Worm (Caenorhabditis elegans) whole organism, L4 larva: ENCODE results near the gene T27D12.6.

Source experiments
- F44E2.7 ChIP-seq: fragments of 200-800 bp; sonication (Bioruptor generic); IDR thresholded peaks from 2 replicates; pipeline ENCODE4 v2.1.2; 2022; ENCODE audit warnings: missing genetic modification characterization, missing compliant biosample characterization
- T26A8.4 ChIP-seq: fragments of 200-800 bp; sonication (Bioruptor generic); IDR thresholded peaks from 2 replicates; pipeline ENCODE4 v1.3.6; 2022; ENCODE audit warnings: missing genetic modification characterization, missing compliant biosample characterization
- Y48G9A.11 ChIP-seq: fragments of 200-800 bp; sonication (Bioruptor generic); IDR thresholded peaks from 2 replicates; pipeline ENCODE4 v1.3.6; 2022; ENCODE audit warnings: missing genetic modification reagents, missing genetic modification characterization, missing compliant biosample characterization
- Y75B8A.6 ChIP-seq: fragments of 200-800 bp; sonication (Bioruptor generic); IDR thresholded peaks from 2 replicates; pipeline ENCODE4 v1.3.6; 2022; ENCODE audit warnings: missing genetic modification reagents, missing genetic modification characterization, missing compliant biosample characterization
- ZK546.5 ChIP-seq, 2 experiments: sonication (generic microtip); optimal IDR thresholded peaks; 2 replicates each; lab custom pipeline; 2017; ENCODE audit warnings: missing biosample characterization in 2 of 2, missing genetic modification characterization in 2 of 2
- arid-1 ChIP-seq: fragments of 200-800 bp; sonication (Bioruptor generic); conservative IDR thresholded peaks from 2 replicates; pipeline ENCODE4 v1.3.6; 2022; ENCODE audit warnings: missing genetic modification reagents, missing genetic modification characterization, missing compliant biosample characterization
- attf-4 ChIP-seq: sonication (generic microtip); optimal IDR thresholded peaks from 3 replicates; lab custom pipeline; 2017; ENCODE audit warnings: missing biosample characterization, missing genetic modification characterization
- daf-16 ChIP-seq, 3 experiments: sonication (generic microtip); optimal IDR thresholded peaks; 2 replicates each; lab custom pipeline; 2016 to 2017; ENCODE audit warnings: missing genetic modification characterization in 3 of 3, missing genetic modification reagents in 3 of 3, mild to moderate bottlenecking in 2 of 3, missing compliant biosample characterization in 2 of 3, missing biosample characterization in 1 of 3, moderate library complexity in 1 of 3
- daf-8 ChIP-seq: fragments of 200-800 bp; sonication (Bioruptor generic); IDR thresholded peaks from 2 replicates; pipeline ENCODE4 v1.3.6; 2022; ENCODE audit warnings: missing genetic modification characterization, missing compliant biosample characterization
- dmd-6 ChIP-seq: fragments of 200-800 bp; sonication (Bioruptor generic); IDR thresholded peaks from 2 replicates; pipeline ENCODE4 v1.3.6; 2022; ENCODE audit warnings: missing genetic modification reagents, missing genetic modification characterization, missing compliant biosample characterization
- fos-1 ChIP-seq: fragments of 150-350 bp; optimal IDR thresholded peaks from 2 replicates; lab custom pipeline; 2014; ENCODE audit warnings: missing biosample characterization, missing genetic modification characterization
- hlh-11 ChIP-seq: fragments of 200-800 bp; sonication (Bioruptor generic); optimal IDR thresholded peaks from 2 replicates; lab custom pipeline; 2018; ENCODE audit warnings: mild to moderate bottlenecking, missing genetic modification characterization, missing compliant biosample characterization
- hlh-30 ChIP-seq: sonication (generic microtip); optimal IDR thresholded peaks from 2 replicates; lab custom pipeline; 2017; ENCODE audit warnings: antibody characterized with exemption, mild to moderate bottlenecking, missing genetic modification characterization, missing compliant biosample characterization; ENCODE audit not compliant: insufficient read depth
- hmg-1.1 ChIP-seq: fragments of 200-800 bp; sonication (Bioruptor generic); IDR thresholded peaks from 2 replicates; pipeline ENCODE4 v1.3.6; 2022; ENCODE audit warnings: missing genetic modification reagents, missing genetic modification characterization, missing compliant biosample characterization
- lin-1 ChIP-seq: fragments of 200-800 bp; sonication (Bioruptor generic); IDR thresholded peaks from 2 replicates; pipeline ENCODE4 v1.3.6; 2022; ENCODE audit warnings: missing genetic modification reagents, missing genetic modification characterization, missing compliant biosample characterization
- lin-29 ChIP-seq: fragments of 200-800 bp; sonication (Bioruptor generic); IDR thresholded peaks from 2 replicates; pipeline ENCODE4 v1.3.6; 2022; ENCODE audit warnings: missing genetic modification reagents, missing genetic modification characterization, missing compliant biosample characterization
- lin-38 ChIP-seq: fragments of 200-800 bp; sonication (Bioruptor generic); IDR thresholded peaks from 2 replicates; pipeline ENCODE4 v1.3.6; 2022; ENCODE audit warnings: missing genetic modification reagents, missing genetic modification characterization, missing compliant biosample characterization
- lin-39 ChIP-seq: fragments of 150-350 bp; optimal IDR thresholded peaks from 2 replicates; lab custom pipeline; 2014; ENCODE audit warnings: missing biosample characterization, missing genetic modification reagents, missing genetic modification characterization
- mdl-1 ChIP-seq, 2 experiments: fragments of 150-350 bp in 1 of 2; sonication (generic microtip) in 1 of 2; optimal IDR thresholded peaks; 2 replicates each; lab custom pipeline; 2014 to 2017; ENCODE audit warnings: missing biosample characterization in 2 of 2, missing genetic modification characterization in 2 of 2
- nhr-10 ChIP-seq: fragments of 150-350 bp; optimal IDR thresholded peaks from 2 replicates; lab custom pipeline; 2014; ENCODE audit warnings: missing biosample characterization, missing genetic modification characterization
- nhr-102 ChIP-seq: sonication (generic microtip); optimal IDR thresholded peaks from 2 replicates; lab custom pipeline; 2016; ENCODE audit warnings: mild to moderate bottlenecking, missing genetic modification characterization, moderate library complexity, missing compliant biosample characterization
- nhr-111 ChIP-seq: fragments of 200-800 bp; sonication (Bioruptor generic); optimal IDR thresholded peaks from 2 replicates; lab custom pipeline; 2018; ENCODE audit warnings: mild to moderate bottlenecking, missing genetic modification characterization, missing compliant biosample characterization
- nhr-28 ChIP-seq: fragments of 150-350 bp; optimal IDR thresholded peaks from 2 replicates; lab custom pipeline; 2014; ENCODE audit warnings: missing biosample characterization, missing genetic modification characterization
- nhr-48 ChIP-seq: sonication (generic microtip); optimal IDR thresholded peaks from 2 replicates; lab custom pipeline; 2016; ENCODE audit warnings: mild to moderate bottlenecking, missing genetic modification characterization, missing compliant biosample characterization
- nhr-77 ChIP-seq: fragments of 150-350 bp; optimal IDR thresholded peaks from 2 replicates; lab custom pipeline; 2014; ENCODE audit warnings: missing biosample characterization, missing genetic modification characterization
- pqm-1 ChIP-seq: sonication (generic microtip); optimal IDR thresholded peaks from 2 replicates; lab custom pipeline; 2017; ENCODE audit warnings: missing biosample characterization, missing genetic modification characterization
- rbr-2 ChIP-seq: sonication (generic microtip); optimal IDR thresholded peaks from 2 replicates; lab custom pipeline; 2016; ENCODE audit warnings: missing genotype, missing genetic modification characterization, missing compliant biosample characterization
- sdz-12 ChIP-seq: fragments of 200-800 bp; sonication (Bioruptor generic); optimal IDR thresholded peaks from 2 replicates; lab custom pipeline; 2018; ENCODE audit warnings: mild to moderate bottlenecking, missing genetic modification characterization, missing compliant biosample characterization
- set-16 ChIP-seq: fragments of 200-800 bp; sonication (Bioruptor generic); IDR thresholded peaks from 2 replicates; pipeline ENCODE4 v1.3.6; 2022; ENCODE audit warnings: missing genetic modification reagents, missing genetic modification characterization, missing compliant biosample characterization
- unc-62 ChIP-seq, 3 experiments: fragments of 150-350 bp in 1 of 3; sonication (generic microtip); optimal IDR thresholded peaks in 2 of 3; peaks in 1 of 3; 1 replicate in 1 of 3; 2 replicates in 2 of 3; lab custom pipeline; 2014 to 2017; ENCODE audit warnings: missing biosample characterization in 3 of 3, missing genetic modification characterization in 3 of 3, missing genetic modification reagents in 3 of 3, missing genotype in 1 of 3
- zfp-2 ChIP-seq: sonication (generic microtip); optimal IDR thresholded peaks from 2 replicates; lab custom pipeline; 2016; ENCODE audit warnings: mild to moderate bottlenecking, missing genetic modification characterization, missing compliant biosample characterization
- zip-11 ChIP-seq: fragments of 200-800 bp; sonication (Bioruptor generic); IDR thresholded peaks from 2 replicates; pipeline ENCODE4 v1.3.6; 2022; ENCODE audit warnings: missing genetic modification characterization, missing compliant biosample characterization
- zip-2 ChIP-seq: fragments of 150-350 bp; optimal IDR thresholded peaks from 2 replicates; lab custom pipeline; 2014; ENCODE audit warnings: missing biosample characterization, missing genetic modification characterization

The T27D12.6 gene

DNA sequence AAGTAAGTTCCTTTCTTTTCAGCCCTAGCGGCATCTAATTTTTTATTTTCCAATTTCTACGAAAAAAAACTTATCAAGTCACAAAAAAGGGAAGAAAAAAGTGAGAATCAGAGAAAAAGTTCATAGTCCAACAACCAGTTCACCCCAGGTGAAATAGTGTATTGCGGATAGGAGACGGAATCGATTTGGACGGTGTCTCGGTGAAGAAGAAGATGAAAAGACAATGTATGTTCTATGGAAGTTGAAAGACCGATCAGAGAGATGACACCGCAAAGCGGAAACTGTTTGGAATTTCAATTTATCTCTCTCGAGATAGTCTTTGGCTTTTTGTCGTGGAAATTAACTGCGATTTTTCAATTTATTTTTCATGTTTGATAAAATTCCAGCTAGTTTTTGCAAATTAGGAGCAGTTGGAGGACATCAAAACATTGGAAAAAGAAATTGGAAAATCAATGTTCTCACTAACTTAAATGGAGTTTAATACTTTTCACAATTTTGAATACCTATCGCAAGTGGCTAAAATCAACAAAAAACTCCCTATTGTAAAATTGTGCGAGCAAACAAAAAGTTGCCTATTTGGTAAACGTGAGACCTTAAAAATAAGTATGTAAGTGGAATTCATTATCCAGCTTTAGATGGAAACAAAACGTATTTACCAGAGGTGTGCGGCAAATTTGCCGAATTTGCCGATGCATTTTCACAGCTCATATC is 17.0 kb downstream of the T27D12.6 start (continued):
- TF ChIP-seq nhr-48 (tag; lab: Kevin White, UChicago) (peak; percentile 12), sdz-12 (GFP tag; lab: Kevin White, UChicago) (no peak), Y75B8A.6 (GFP tag; lab: Robert Waterston, UW) (no peak), unc-62 (GFP tag; optimal IDR thresholded peaks at IDR 0.05 in 1 of 2; lab: Kevin White, UChicago) (peak in 1 of 2 experiments; percentile 92), unc-62 (tag; optimal IDR thresholded peaks at IDR 0.05; lab: Kevin White, UChicago) (no peak), lin-38 (GFP tag; lab: Robert Waterston, UW) (no peak), zip-2 (tag; lab: Kevin White, UChicago) (no peak), nhr-10 (tag; lab: Kevin White, UChicago) (no peak)

DNA sequence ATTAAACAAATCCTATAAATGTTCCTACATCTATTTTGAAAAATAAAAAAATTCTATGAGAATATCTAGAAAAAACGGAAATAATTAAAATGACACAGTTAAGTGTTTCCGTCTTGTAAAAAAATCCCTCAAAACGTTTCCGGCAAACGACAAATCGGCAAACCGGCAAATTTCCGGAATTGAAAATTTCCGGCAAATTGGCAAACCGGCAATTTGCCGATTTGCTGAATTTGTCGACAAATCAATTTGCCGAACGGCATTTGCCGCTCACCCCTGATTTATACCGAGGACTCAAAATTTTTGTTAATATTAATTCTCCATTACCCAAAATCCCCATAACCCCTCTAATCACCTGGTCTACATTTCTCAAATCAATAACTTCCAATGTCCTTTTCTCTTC is 17.8 kb downstream of the T27D12.6 start:
- TF ChIP-seq fos-1 (tag; lab: Kevin White, UChicago) (no peak), mdl-1 (tag; optimal IDR thresholded peaks at IDR 0.05; lab: Kevin White, UChicago) (no peak), dmd-6 (GFP tag; lab: Robert Waterston, UW) (no peak), zip-2 (tag; lab: Kevin White, UChicago) (no peak), hlh-11 (tag; lab: Kevin White, UChicago) (no peak), zip-11 (GFP tag; lab: Robert Waterston, UW) (no peak), daf-16 (GFP tag; optimal IDR thresholded peaks at IDR 0.05; lab: Kevin White, UChicago) (no peak), daf-16 (tag; optimal IDR thresholded peaks at IDR 0.05; lab: Kevin White, UChicago) (no peak), zfp-2 (tag; lab: Kevin White, UChicago) (no peak), unc-62 (GFP tag; optimal IDR thresholded peaks at IDR 0.05 in 1 of 2; lab: Kevin White, UChicago) (peak in 1 of 2 experiments; percentile 52), unc-62 (tag; optimal IDR thresholded peaks at IDR 0.05; lab: Kevin White, UChicago) (no peak)
- TF ChIP-seq, all 104 proteins: peak for 1

DNA sequence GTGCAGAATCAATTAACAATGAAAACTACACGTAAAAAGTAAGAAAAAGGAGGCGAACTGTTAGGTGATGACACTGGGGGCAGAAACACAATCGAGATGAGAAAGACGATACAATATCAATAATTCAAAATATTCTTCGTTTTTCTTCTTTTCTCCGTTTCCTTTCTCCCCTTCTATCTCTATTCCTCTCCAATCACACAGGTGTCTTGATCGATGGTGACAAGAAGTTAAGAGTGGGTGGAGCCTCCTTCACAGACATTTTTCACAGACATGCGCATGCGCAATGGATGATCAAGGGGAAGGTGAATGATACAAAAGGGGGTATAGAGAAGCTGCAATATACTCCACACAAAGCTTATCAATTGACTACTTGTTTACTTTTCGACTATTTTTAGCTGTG is 19.4 kb downstream of the T27D12.6 start:
- TF ChIP-seq hlh-30 (peak; percentile 29), daf-8 (GFP tag; lab: Robert Waterston, UW) (no peak), nhr-28 (peak; percentile 33)

DNA sequence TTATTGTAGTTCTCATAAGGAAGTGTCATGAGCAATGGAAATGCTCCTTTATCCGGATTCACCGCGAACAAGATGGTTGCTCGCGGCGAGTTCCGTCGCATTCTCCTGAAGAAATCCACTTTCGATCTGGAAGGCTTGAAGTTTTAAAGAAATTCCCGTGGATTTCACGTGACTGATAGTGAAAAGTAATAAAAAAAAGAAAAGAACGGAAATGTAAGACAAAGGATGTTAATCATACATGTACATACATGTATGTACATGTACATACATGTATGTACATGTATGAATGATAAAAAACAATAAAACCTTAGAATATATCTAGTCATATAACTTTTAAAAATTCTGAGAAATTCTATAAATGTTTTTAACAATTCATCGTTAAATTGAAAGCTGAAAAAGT is 21.1 kb downstream of the T27D12.6 start, which contains the start of gene clh-1:
clh-1 (minus strand) TSS at position 101 of the 400 bp plus-strand sequence.
- TF ChIP-seq nhr-77 (tag; lab: Kevin White, UChicago) (no peak), Y48G9A.11 (GFP tag; lab: Robert Waterston, UW) (no peak), lin-29 (GFP tag; lab: Robert Waterston, UW) (no peak), nhr-10 (tag; lab: Kevin White, UChicago) (no peak), attf-4 (tag; lab: Kevin White, UChicago) (no peak), F44E2.7 (GFP tag; lab: Robert Waterston, UW) (no peak), rbr-2 (no peak), lin-39 (tag; lab: Kevin White, UChicago) (no peak), hlh-30 (no peak), daf-8 (GFP tag; lab: Robert Waterston, UW) (no peak), hmg-1.1 (GFP tag; lab: Robert Waterston, UW) (no peak), nhr-102 (no peak), set-16 (no peak), lin-1 (GFP tag; lab: Robert Waterston, UW) (no peak), ZK546.5 (tag; optimal IDR thresholded peaks at IDR 0.05; lab: Kevin White, UChicago) (no peak), T26A8.4 (GFP tag; lab: Robert Waterston, UW) (no peak), arid-1 (GFP tag; lab: Robert Waterston, UW) (no peak)

DNA sequence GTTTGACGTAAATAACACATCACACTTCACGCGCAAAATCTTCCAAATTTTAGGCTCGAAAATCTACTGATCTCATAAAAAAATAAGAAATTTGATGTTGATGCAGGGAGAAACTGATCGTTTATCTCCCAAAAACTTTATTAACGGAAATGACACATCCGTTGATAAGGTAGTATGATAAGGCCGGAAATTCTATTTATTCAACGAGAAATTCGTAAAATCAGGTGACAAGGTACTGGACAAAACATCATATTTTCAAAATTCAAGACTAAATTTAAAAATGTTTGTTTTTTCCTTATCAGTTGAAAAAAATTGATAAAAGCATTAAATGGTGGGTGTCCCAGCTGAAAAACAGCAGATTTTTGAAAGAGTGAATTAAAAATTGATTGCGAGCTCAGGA is 24.5 kb downstream of the T27D12.6 start:
- TF ChIP-seq pqm-1 (tag; lab: Kevin White, UChicago), result no peak
- no peak for TF ChIP-seq daf-16 (GFP tag; optimal IDR thresholded peaks at IDR 0.05; lab: Kevin White, UChicago)
- peak; percentile 49 for TF ChIP-seq daf-16 (tag; optimal IDR thresholded peaks at IDR 0.05; lab: Kevin White, UChicago)
- no peak for TF ChIP-seq nhr-111 (GFP tag; lab: Kevin White, UChicago)
